Worm (Caenorhabditis elegans): ENCODE measurements around the gene F16F9.1.

DNA sequence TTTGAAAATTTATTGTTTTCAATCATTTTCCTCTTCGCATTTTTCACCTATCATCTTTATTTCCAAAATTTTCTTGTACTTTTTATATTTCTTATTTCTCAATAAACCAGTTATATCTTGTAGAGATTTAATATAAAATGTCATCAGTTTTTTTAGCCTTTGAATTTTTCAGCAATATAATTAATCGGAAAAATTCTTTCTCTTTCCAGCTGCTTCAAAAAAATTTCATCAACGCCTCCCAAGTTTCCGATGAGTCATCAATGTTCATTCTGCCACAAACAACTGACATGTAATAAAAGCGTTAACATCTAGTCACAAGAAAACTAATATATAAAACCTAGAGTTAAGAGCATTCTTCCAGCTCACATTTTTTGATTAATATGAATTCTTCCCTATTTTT, 33.1 kb upstream of the F16F9.1 start, which contains the start of gene F08F1.4:
- TF ChIP-seq ceh-39 (tag; optimal IDR thresholded peaks at IDR 0.05) (no peak), mab-5 (tag; optimal IDR thresholded peaks at IDR 0.05) (no peak), unc-62 (GFP tag; optimal IDR thresholded peaks at IDR 0.05) (no peak), unc-39 (tag; optimal IDR thresholded peaks at IDR 0.05) (no peak), nhr-12 (tag; optimal IDR thresholded peaks at IDR 0.05) (no peak), pha-4 (tag; optimal IDR thresholded peaks at IDR 0.05) (no peak), elt-3 (tag; optimal IDR thresholded peaks at IDR 0.05) (no peak), ztf-11 (tag; optimal IDR thresholded peaks at IDR 0.05) (no peak), sem-2 (GFP tag; optimal IDR thresholded peaks at IDR 0.05) (no peak), lin-32 (GFP tag; optimal IDR thresholded peaks at IDR 0.05) (no peak)
